Fruit fly (Drosophila melanogaster): ENCODE results near the gene aay.

Gene aay

DNA sequence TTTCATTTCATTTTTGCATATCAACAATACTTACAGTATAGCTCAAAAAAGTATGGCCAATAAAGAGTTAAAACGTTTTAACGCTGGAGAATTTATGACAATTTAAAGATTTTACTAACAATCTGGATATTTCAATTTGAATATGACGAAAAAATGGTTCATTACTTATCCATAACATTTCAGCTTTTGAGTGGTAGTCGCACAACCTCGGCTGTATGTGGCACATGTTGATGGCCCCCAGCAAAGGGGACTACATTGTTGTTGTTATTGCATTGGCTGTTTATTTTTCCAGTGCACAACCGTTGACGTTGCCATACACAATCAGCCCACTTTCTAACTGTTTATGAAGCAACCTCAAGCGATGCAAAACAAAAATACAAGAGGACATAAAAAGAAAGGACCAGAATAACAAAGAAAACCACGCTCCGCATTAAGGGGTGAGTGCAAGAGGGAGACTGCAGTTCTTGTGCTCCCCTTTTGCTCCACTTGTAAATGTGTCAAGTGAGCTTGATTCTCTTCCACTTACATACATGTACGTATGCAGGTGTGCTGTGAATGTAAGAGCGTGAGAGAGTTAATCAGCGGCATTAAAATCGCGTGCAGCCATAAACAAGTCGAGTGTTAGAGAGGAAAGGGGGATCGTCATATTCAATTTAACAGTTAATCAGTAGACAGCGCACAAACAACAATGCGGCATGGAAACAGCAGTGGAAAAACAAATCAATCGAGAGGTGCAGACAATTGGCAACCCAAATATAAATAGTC lies 2.8 kb upstream of the aay start (continued):
- TF ChIP-seq ato (GFP tag; IDR thresholded peaks at IDR 0.05; ENCODE audit: partially characterized antibody) (no peak), ssp (GFP tag; IDR thresholded peaks at IDR 0.05) (0 out of 2 replicates have a peak, but pooled peaks have one; percentile 16), Ptx1 (GFP tag; IDR thresholded peaks at IDR 0.05) (peak; percentile 65), Camta (GFP tag; optimal IDR thresholded peaks at IDR 0.05) (peak; percentile 20), CG17568 (GFP tag; optimal IDR thresholded peaks at IDR 0.05) (peak; percentile 29), Fer2 (tag; optimal IDR thresholded peaks at IDR 0.05) (no peak), CG9609 (GFP tag; optimal IDR thresholded peaks at IDR 0.05) (no peak), CG17186 (GFP tag; optimal IDR thresholded peaks at IDR 0.05) (no peak), hth (optimal IDR thresholded peaks at IDR 0.05) (no peak), Xrp1 (GFP tag; IDR thresholded peaks at IDR 0.05) (peak; percentile 63; the same call in 1 of the 2 replicates), CG12769 (tag; optimal IDR thresholded peaks at IDR 0.05) (no peak), B-H1 (GFP tag; IDR thresholded peaks at IDR 0.05) (no peak), Atf-2 (GFP tag; optimal IDR thresholded peaks at IDR 0.05) (no peak), crol (GFP tag; IDR thresholded peaks at IDR 0.05) (no peak), CG9215 (GFP tag; IDR thresholded peaks at IDR 0.05) (no peak), CG13624 (GFP tag; optimal IDR thresholded peaks at IDR 0.05) (no peak), Opbp (GFP tag; IDR thresholded peaks at IDR 0.05; ENCODE audit: partially characterized antibody) (no peak), slou (GFP tag; optimal IDR thresholded peaks at IDR 0.05) (no peak), Gsc (GFP tag; IDR thresholded peaks at IDR 0.05) (0 out of 2 replicates have a peak, but pooled peaks have one; percentile 32), fd102C (GFP tag; optimal IDR thresholded peaks at IDR 0.05) (no peak), Bgb (GFP tag; IDR thresholded peaks at IDR 0.05; ENCODE audit: partially characterized antibody) (no peak), CG1603 (tag; optimal IDR thresholded peaks at IDR 0.05) (peak; percentile 70), CG7928 (GFP tag; optimal IDR thresholded peaks at IDR 0.05) (no peak), CG2116 (GFP tag; optimal IDR thresholded peaks at IDR 0.05) (no peak), Pdp1 (GFP tag; optimal IDR thresholded peaks at IDR 0.05) (no peak), CG15696 (tag; optimal IDR thresholded peaks at IDR 0.05) (no peak), Chrac-16 (GFP tag; optimal IDR thresholded peaks at IDR 0.05) (peak; percentile 17), CG11723 (GFP tag; optimal IDR thresholded peaks at IDR 0.05) (no peak), wdn (GFP tag; IDR thresholded peaks at IDR 0.05) (no peak; the same call in 1 of the 2 replicates), bab2 (GFP tag; optimal IDR thresholded peaks at IDR 0.05) (peak; percentile 18), CG4854 (GFP tag; optimal IDR thresholded peaks at IDR 0.05) (no peak), so (GFP tag; IDR thresholded peaks at IDR 0.05) (peak; percentile 68; the same call in 1 of the 3 replicates), Ets97D (GFP tag; optimal IDR thresholded peaks at IDR 0.05) (no peak), bowl (GFP tag; IDR thresholded peaks at IDR 0.05) (no peak), yki (optimal IDR thresholded peaks at IDR 0.05) (no peak), CG13296 (GFP tag; optimal IDR thresholded peaks at IDR 0.05) (peak; percentile 26), CG12219 (GFP tag; optimal IDR thresholded peaks at IDR 0.05) (peak; percentile 22), ewg (GFP tag; optimal IDR thresholded peaks at IDR 0.05) (no peak), CG30403 (GFP tag; optimal IDR thresholded peaks at IDR 0.05) (peak; percentile 38), Dbx (GFP tag; IDR thresholded peaks at IDR 0.05) (0 out of 3 replicates have a peak, but pooled peaks have one; percentile 32), CG6175 (GFP tag; IDR thresholded peaks at IDR 0.05) (no peak), Deaf1 (tag; optimal IDR thresholded peaks at IDR 0.05) (no peak), CG15601 (tag; optimal IDR thresholded peaks at IDR 0.05) (no peak), lab (GFP tag; optimal IDR thresholded peaks at IDR 0.05) (peak; percentile 68), wek (GFP tag; optimal IDR thresholded peaks at IDR 0.05) (no peak), Nf-YB (GFP tag; optimal IDR thresholded peaks at IDR 0.05) (no peak), caup (GFP tag; optimal IDR thresholded peaks at IDR 0.05; ENCODE audit: severe bottlenecking) (peak; percentile 17), tx (GFP tag; optimal IDR thresholded peaks at IDR 0.05) (peak; percentile 4), croc (GFP tag; conservative IDR thresholded peaks at IDR 0.05) (peak; percentile 20; the same call in 1 of the 3 replicates), Hr3 (GFP tag; optimal IDR thresholded peaks at IDR 0.05) (peak; percentile 11)

Data from whole organism, embryonic.